Fruit fly (Drosophila melanogaster): ENCODE data around the gene pod1.

Gene pod1

DNA sequence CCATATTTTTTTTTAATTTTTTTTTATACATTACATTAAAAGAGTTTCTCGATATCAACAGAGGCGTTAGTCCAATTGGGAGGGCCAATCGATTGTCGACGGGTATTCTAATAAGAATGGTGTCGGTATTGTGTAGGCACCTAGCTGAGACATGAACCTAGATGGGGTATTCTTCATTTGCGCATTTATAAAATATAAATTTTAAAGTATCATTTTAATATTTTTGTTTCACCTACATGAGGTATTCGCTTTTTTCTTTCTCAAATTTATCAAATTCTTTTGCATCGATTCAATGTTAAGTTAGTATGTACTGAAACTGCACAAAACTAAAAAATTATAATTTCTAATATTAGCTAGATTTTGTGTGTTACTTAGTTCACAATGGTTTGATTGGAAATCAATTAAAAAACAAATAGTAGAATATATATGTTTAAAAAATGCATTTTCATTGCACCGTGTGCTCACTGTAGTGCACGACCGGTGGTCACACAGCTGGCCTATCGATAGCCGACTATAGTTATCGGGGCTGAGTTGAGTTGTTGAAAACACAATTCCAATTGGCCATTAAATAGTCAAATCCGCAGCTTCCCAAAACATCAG lies 40.5 kb downstream of the pod1 start, which contains the start of the genes CG14435 and Tmf:
Gene CG14435, minus strand, starts transcription at position 81 of the 600 bp plus-strand sequence.
Gene Tmf, plus strand, starts transcription at position 501 of the 600 bp plus-strand sequence.
- TF ChIP-seq CG8478 (optimal IDR thresholded peaks at IDR 0.05), result no peak
- no peak for TF ChIP-seq CTCF (optimal IDR thresholded peaks at IDR 0.05)

DNA sequence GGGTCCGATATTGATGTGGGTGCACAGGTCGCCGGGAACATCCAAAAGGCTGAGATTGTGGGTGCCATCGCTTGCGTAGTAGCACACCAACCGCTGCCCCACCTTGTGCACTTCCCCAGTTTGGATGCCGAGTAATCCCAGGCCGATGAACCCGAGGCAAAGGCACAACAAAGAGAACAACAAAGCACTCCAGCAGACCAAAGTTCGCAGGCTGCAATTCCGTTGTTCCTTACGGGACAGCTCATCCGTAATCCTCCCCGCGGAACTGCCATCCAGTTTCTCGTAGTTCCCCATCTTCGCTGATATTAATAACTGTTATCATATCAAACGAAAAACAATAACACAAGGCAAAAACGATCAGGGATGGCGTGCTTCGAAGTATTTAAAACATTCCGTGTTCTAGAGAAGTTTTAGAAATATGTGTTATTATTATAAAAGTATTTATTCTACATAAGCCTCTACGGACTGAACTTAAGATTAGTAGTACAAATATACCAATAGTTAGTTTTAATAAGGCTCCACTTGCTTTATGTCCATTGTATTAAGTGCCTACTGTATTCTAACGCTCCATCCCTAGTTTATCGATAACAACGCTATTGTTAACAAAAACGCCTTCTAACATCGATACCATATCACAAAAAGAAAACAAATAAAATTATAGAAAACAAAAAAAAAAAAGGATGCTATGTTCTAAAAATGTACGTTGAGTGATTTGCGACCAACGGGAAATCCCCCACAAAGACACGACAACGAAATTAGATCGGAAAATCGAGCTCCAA lies 45.9 kb downstream of the pod1 start, which contains the start of the genes Cht11 and CG4558:
Gene Cht11, minus strand, starts transcription at position 340 of the 779 bp plus-strand sequence.
Gene CG4558, plus strand, starts transcription at position 593 of the 779 bp plus-strand sequence.
- TF ChIP-seq CG8478 (optimal IDR thresholded peaks at IDR 0.05) (no peak), CTCF (optimal IDR thresholded peaks at IDR 0.05) (no peak)

DNA sequence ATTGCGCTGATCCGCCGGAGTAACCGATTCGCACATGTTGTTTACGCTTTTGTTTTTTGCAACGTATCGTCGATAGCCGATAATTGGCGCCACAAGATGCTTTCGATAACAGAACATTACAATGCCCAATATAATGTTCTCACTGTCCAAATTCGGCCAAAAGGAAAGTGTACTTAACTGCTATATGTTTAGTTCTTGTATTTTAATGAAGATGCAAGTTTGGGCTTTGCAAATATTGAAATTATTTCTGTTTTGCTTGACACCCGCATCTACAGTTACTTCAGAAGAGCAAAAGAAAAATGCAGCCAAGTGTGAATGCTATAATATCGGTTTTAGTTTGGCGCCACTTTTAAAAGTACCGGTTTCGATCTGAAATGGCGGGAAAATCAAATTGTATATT lies 49.1 kb downstream of the pod1 start:
- TF ChIP-seq CG8478 (optimal IDR thresholded peaks at IDR 0.05) (no peak), CTCF (optimal IDR thresholded peaks at IDR 0.05) (no peak)

DNA sequence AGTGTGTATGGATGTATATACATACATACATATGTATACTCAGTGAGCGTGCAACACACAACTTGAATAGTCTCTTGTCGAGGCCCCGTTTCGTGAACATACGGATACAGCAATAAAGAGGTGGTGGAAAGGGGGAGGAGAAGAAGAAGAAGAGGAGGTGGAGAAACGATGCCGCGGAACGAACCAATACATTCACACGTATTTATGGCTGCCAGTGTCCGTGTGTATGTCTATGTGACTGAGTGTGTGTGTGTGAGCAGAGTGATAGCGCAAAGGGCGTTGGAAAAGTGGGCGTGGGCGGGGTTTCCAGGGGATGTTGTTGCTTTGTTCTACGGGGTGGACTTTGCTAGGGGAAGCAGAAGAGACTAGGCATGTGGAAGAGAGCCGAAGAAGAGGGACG lies 49.9 kb downstream of the pod1 start:
- TF ChIP-seq CTCF (optimal IDR thresholded peaks at IDR 0.05), result no peak

DNA sequence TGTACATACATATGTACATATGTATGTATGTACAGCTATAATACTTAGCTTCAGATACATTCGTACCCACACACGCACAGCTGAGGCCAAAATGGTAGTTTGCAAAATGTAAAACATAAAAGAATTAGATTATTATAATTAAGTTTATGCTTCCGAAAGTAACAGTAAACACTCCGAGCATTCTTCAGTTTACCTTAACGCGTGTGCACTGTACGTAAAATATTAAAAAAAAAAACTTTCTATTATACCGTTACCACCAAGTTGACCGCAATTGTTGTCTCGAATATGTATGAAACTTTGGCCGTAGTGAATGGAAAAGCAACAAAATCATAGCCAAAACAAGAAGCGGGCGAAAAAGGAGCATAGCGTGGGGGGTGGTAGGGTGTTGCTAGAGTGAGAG lies 51.1 kb downstream of the pod1 start:
- TF ChIP-seq CG8478 (optimal IDR thresholded peaks at IDR 0.05), result no peak
- TF ChIP-seq CTCF (optimal IDR thresholded peaks at IDR 0.05), result no peak

DNA sequence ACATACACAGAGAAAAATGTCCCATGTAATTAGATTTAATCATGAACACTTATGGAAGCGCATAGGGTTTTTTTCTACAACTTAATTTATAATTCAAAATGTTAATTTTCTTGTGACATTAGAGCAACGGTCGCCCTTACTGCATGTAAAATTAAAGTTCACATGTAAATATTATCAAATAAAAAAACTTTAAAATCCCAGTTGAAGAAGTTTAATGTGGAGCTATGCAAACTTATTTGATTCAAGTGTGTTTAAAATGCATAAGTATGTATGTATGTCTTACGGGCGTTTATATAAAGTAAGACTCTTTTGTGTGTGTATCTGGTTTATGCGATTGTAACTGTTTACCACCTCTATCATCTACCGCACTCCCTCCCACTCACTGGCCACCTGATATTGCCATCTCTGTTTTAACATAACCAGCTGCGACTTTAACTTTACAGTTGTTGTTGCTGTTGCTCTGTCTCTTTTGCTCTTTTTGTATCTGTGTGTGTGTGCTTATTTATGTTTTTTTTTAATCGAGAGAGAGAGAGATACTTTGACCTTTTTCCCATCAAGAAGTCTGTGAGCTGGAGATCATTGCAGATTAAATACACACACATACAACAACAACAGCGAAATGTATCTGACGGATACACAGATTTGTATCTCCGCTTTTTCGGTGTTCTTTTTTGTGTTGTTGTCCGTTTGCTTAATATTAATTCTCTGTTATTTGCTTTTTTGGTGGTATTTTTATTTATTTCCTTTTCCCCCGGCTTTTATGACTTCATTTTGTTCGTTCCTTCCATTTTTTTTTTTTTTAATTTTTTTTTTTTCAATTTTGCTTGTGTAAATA lies 52.1 kb downstream of the pod1 start:
- TF ChIP-seq CG8478 (optimal IDR thresholded peaks at IDR 0.05), result no peak
- peak in 1 of 2 experiments; percentile 5 for TF ChIP-seq CTCF (optimal IDR thresholded peaks at IDR 0.05)

DNA sequence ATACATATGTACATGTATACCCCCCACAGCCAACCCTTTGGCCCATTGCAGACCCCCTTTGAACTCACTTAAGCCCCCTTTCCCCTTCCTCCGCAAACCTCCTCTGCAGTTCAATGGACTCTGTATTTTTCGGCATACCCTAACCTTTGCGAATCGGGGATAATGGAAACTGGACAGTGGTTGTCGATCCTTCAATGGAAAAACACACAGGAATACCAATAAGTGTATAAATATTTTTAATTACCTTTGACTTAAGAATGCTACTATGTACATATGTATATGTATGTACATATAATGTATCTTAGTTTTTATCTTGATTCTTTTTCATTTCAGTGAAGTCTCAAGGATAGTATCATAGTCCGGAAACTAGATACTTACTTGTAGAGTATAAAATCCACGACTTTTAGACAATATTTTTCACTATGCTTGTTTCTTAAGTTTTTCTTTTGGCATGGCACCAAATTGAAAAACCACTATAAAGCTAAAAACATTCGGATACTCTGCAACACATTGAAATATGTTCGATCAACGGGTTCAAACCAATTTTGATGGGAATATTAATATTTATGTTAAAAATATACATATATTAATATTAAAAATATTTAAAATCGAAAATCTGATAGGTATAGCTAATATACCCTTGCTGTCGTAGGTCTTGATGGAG lies 53.0 kb downstream of the pod1 start:
- no peak for TF ChIP-seq CTCF (optimal IDR thresholded peaks at IDR 0.05)
- TF ChIP-seq CG8478 (optimal IDR thresholded peaks at IDR 0.05), result no peak

DNA sequence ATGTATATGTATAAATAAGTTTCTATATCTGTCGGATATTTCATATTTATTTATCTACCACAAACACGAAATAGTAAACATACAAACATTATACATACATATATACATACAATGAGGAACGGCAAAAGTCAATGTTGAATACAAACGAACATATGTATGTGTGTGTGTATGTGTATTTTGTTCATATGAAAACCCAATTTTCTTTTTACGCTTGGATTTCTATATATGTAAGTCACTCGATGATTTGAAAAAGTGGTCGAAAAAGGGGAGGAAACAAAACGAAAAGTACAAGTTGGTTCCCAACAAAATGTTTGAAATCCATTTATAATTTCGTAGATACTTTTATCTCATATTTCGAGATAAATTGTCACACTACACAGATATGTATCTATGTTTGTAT lies 53.8 kb downstream of the pod1 start:
- TF ChIP-seq CG8478 (optimal IDR thresholded peaks at IDR 0.05) (no peak), CTCF (optimal IDR thresholded peaks at IDR 0.05) (no peak)

DNA sequence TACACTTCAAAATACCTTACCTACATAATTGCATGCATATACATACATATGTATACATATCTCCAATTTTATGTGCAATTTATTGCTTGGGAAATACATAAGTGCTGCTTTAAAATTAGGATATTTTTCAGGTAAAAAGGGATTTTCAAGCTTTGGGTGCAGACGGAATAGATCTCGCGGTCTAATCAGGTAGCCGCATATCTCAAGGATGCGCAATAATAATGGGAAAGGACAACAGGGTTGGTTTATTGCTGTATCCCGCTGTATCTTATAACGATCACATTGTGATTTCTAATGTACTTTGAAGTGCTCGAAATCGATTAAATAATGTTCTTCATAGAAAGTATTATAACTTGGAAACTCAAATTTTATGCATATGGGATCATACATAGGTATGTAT lies 54.2 kb downstream of the pod1 start:
- TF ChIP-seq CG8478 (optimal IDR thresholded peaks at IDR 0.05) (no peak), CTCF (optimal IDR thresholded peaks at IDR 0.05) (no peak)

DNA sequence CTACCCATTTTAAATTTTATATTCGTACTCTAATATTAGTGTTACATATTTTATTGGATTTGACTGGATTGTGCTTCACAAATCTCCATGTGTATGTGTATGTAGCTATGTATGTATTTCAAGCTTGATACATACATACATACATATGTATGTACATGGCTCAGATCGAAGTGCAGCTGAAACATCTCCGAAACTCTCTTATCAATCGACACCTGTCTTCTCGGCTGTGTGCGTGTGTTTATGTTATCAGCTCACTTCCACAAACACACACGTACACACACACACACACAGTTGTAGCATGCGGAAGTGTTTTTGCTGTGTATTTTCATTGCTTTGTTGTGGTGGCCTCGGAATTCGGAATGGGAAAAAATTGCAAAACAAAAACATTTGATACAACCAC lies 55.8 kb downstream of the pod1 start:
- TF ChIP-seq CTCF (optimal IDR thresholded peaks at IDR 0.05) (no peak), CG8478 (optimal IDR thresholded peaks at IDR 0.05) (no peak)

DNA sequence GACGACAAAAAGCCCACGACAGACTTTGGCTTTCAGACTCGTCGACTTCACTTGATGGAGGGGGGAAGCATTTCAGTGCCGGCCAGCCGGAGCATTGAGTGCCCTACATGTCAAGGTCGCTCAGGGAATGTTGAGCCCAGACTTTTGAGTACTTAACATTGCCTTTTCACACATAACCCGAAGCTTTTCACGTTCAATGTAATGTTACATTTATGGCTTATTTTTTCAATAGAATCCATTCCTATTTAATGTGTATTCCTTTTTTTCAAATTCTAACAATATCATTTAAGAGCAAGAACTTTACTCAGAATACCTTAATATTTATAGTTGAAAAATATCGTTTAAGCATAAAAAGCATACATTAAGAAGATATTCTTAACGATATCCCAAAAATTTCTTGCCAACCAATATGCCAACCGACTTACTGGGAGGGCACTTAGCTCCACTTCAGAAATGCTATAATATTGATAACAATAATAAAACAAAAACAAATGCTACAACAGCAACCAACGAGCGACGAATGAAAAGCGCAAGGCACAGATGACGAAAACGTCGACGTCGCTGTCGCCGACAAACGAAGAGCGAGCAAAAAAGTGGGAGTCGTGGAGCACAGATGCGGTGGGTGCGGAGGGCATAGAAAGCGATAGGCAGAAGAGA lies 56.4 kb downstream of the pod1 start:
- TF ChIP-seq CTCF (optimal IDR thresholded peaks at IDR 0.05) (no peak), CG8478 (optimal IDR thresholded peaks at IDR 0.05) (no peak)

DNA sequence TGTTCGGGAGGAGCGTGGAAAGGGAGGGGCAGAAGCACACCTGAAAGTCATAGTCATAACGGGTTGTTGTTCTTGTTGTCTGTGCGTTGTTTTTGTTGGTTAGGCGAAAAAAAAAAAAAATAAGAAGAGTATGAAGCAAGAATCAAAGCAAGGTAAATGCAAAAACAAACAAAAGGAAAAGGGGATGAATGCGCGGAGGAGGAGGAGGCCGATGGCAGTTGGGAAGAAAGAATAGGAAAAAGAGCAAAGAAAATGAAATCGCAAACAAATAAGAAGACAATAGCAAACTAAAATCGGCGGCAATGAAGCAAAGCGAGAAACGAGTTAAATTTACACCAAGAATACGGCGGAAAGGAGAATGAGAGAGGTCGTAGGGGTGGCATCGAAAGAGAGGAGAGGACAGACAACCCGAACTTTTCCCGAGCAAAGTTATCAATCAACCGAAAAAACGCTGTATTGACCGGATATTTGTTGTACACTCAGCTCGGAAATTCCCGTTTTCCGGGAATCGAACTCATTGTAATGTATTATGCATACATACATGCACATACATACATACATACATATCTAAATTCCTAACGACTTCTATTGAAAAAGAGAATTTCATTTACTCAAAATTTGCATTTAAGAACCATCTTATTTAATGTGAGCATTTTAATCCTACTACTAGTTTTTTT lies 57.1 kb downstream of the pod1 start:
- no peak for TF ChIP-seq CG8478 (optimal IDR thresholded peaks at IDR 0.05)
- TF ChIP-seq CTCF (optimal IDR thresholded peaks at IDR 0.05), result no peak

DNA sequence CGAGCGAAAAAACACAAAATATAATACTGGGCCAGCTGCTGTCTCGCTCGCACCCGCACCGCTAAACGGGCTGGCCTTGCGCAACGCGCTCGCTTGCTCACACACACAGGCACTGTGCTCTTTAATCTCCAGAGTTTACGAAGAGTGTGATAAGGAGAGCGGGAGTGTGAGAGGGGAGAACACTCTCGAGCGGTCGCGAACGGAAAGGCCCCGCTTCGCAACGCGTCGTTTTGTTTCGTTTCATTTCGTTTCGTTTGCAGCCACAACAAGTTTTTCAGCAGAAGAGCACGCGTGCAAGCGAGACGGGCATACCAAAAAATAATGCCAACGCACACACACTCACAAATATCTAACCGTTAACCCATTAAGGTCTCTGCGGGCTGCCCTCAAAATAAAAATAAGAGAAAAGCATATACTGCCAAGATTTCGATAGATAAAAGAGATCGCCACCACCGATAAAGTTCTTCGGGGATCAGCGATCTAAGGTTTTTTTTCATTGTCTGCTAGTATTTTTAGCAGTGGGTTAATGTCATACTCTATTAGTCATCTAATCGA lies 58.1 kb downstream of the pod1 start:
- TF ChIP-seq CTCF (optimal IDR thresholded peaks at IDR 0.05) (no peak), CG8478 (optimal IDR thresholded peaks at IDR 0.05) (no peak)
